Worm (Caenorhabditis elegans) whole organism, L4/young adult: ENCODE data around the gene F01G10.4.

Source experiments
- W03F9.2 ChIP-seq: fragments of 150-350 bp; optimal IDR thresholded peaks from 2 replicates; lab custom pipeline; 2014; ENCODE audit warnings: missing biosample characterization, missing genetic modification characterization
- dao-5 ChIP-seq: sonication (generic microtip); optimal IDR thresholded peaks from 2 replicates; lab custom pipeline; 2016; ENCODE audit warnings: missing genotype, missing genetic modification characterization, moderate library complexity, missing compliant biosample characterization
- him-1 ChIP-seq: sonication (generic microtip); optimal IDR thresholded peaks from 2 replicates; lab custom pipeline; 2016; ENCODE audit warnings: missing genotype, missing genetic modification reagents, missing genetic modification characterization, missing compliant biosample characterization

The F01G10.4 gene

ce11 chrIV:10251261-10251660 lies 18.9 kb upstream of the F01G10.4 start:
- TF ChIP-seq W03F9.2 (tag; lab: Kevin White, UChicago) (no peak), dao-5 (no peak), him-1 (tag; lab: Kevin White, UChicago) (no peak)

- TF ChIP-seq W03F9.2 (tag; lab: Kevin White, UChicago) (no peak), him-1 (tag; lab: Kevin White, UChicago) (no peak), dao-5 (no peak)
Observed at ce11 chrIV:10250577-10251075, 18.3 kb upstream of the F01G10.4 start, which contains the start of gene daf-14. daf-14 (plus strand) TSS chrIV:10250627.

- no peak for TF ChIP-seq W03F9.2 (tag; lab: Kevin White, UChicago)
Observed at ce11 chrIV:10245666-10246210, 13.4 kb upstream of the F01G10.4 start, which contains the start of gene F01G10.10. F01G10.10 (plus strand) TSS chrIV:10246160.

- TF ChIP-seq him-1 (tag; lab: Kevin White, UChicago): no peak
- TF ChIP-seq W03F9.2 (tag; lab: Kevin White, UChicago): no peak
- no peak for TF ChIP-seq dao-5
Observed at ce11 chrIV:10243276-10243675, 10.9 kb upstream of the F01G10.4 start, which contains the start of gene tkt-1. tkt-1 (plus strand) TSS chrIV:10243612.

- TF ChIP-seq dao-5 (no peak), him-1 (tag; lab: Kevin White, UChicago) (no peak), W03F9.2 (tag; lab: Kevin White, UChicago) (no peak)
Observed at ce11 chrIV:10242458-10243123, 10.2 kb upstream of the F01G10.4 start.

- TF ChIP-seq dao-5 (no peak), him-1 (tag; lab: Kevin White, UChicago) (no peak), W03F9.2 (tag; lab: Kevin White, UChicago) (no peak)
Observed at ce11 chrIV:10241659-10242058, 9.3 kb upstream of the F01G10.4 start, which contains the start of gene lipl-7. lipl-7 (minus strand) TSS chrIV:10241823.

- TF ChIP-seq him-1 (tag; lab: Kevin White, UChicago) (no peak), dao-5 (no peak), W03F9.2 (tag; lab: Kevin White, UChicago) (no peak)
Observed at ce11 chrIV:10239045-10239444, 6.7 kb upstream of the F01G10.4 start, which contains the start of gene ech-8. ech-8 (minus strand) TSS chrIV:10239176.

ce11 chrIV:10236106-10236505 lies 3.8 kb upstream of the F01G10.4 start:
- no peak for TF ChIP-seq W03F9.2 (tag; lab: Kevin White, UChicago)
- no peak for TF ChIP-seq him-1 (tag; lab: Kevin White, UChicago)
- no peak for TF ChIP-seq dao-5

- TF ChIP-seq W03F9.2 (tag; lab: Kevin White, UChicago): no peak
Observed at ce11 chrIV:10235279-10235829, 3.0 kb upstream of the F01G10.4 start, which contains the start of gene ech-9. ech-9 (minus strand) TSS chrIV:10235329.

ce11 chrIV:10230971-10231370 lies 1.4 kb downstream of the F01G10.4 start, which contains the start of gene F01G10.5:
F01G10.5 (minus strand) TSS chrIV:10231071.
- no peak for TF ChIP-seq dao-5
- TF ChIP-seq him-1 (tag; lab: Kevin White, UChicago): no peak
- no peak for TF ChIP-seq W03F9.2 (tag; lab: Kevin White, UChicago)

- no peak for TF ChIP-seq dao-5
- no peak for TF ChIP-seq W03F9.2 (tag; lab: Kevin White, UChicago)
- no peak for TF ChIP-seq him-1 (tag; lab: Kevin White, UChicago)
Observed at ce11 chrIV:10227534-10227933, 4.8 kb downstream of the F01G10.4 start, which contains the start of gene F01G10.6. F01G10.6 (minus strand) TSS chrIV:10227634.

- no peak for TF ChIP-seq W03F9.2 (tag; lab: Kevin White, UChicago)
- no peak for TF ChIP-seq him-1 (tag; lab: Kevin White, UChicago)
- TF ChIP-seq dao-5: no peak
Observed at ce11 chrIV:10223723-10224122, 8.6 kb downstream of the F01G10.4 start, which contains the start of gene nas-12. nas-12 (plus strand) TSS chrIV:10224023.

- TF ChIP-seq him-1 (tag; lab: Kevin White, UChicago): peak; percentile 7
- TF ChIP-seq dao-5: no peak
- TF ChIP-seq W03F9.2 (tag; lab: Kevin White, UChicago): no peak
Observed at ce11 chrIV:10222122-10222589, 10.2 kb downstream of the F01G10.4 start, which contains the start of gene C24F3.2. C24F3.2 (plus strand) TSS chrIV:10222539.

ce11 chrIV:10221187-10221586 lies 11.2 kb downstream of the F01G10.4 start, which contains the start of gene tram-1:
tram-1 (minus strand) TSS chrIV:10221287.
- TF ChIP-seq dao-5 (no peak), him-1 (tag; lab: Kevin White, UChicago) (no peak), W03F9.2 (tag; lab: Kevin White, UChicago) (no peak)
